Fruit fly (Drosophila melanogaster) whole organism, embryonic: ENCODE data around the gene ppk20.

Source experiments
- CG13296 ChIP-seq: fragments of 200-800 bp; sonication (Bioruptor generic); optimal IDR thresholded peaks from 3 replicates; lab custom pipeline; 2018; ENCODE audit warnings: missing biosample characterization, mild to moderate bottlenecking, missing genetic modification characterization
- CG1832 ChIP-seq: fragments of 200-800 bp; sonication (Bioruptor generic); optimal IDR thresholded peaks from 2 replicates; lab custom pipeline; 2017; ENCODE audit warnings: missing biosample characterization, mild to moderate bottlenecking, missing genetic modification characterization, inconsistent platforms
- CG18599 ChIP-seq: fragments of 200-800 bp; sonication (Bioruptor generic); optimal IDR thresholded peaks from 3 replicates; lab custom pipeline; 2017; ENCODE audit warnings: missing biosample characterization, missing genetic modification characterization, mild to moderate bottlenecking, moderate library complexity, missing genetic modification reagents
- CG2678 ChIP-seq: fragments of 200-800 bp; sonication (Bioruptor generic); optimal IDR thresholded peaks from 3 replicates; lab custom pipeline; 2019; ENCODE audit warnings: missing biosample characterization, mild to moderate bottlenecking, missing genetic modification characterization, moderate library complexity
- CG4282 ChIP-seq: fragments of 200-800 bp; sonication (Bioruptor generic); optimal IDR thresholded peaks from 2 replicates; lab custom pipeline; 2016; ENCODE audit warnings: missing biosample characterization, missing genetic modification characterization
- CG4360 ChIP-seq: fragments of 200-800 bp; sonication (Bioruptor generic); IDR thresholded peaks from 2 replicates; pipeline ENCODE4 v1.3.6; 2022; ENCODE audit warnings: missing biosample characterization, missing genetic modification characterization
- CG7271 ChIP-seq: fragments of 200-800 bp; sonication (Bioruptor generic); optimal IDR thresholded peaks from 2 replicates; lab custom pipeline; 2018; ENCODE audit warnings: missing biosample characterization, mild to moderate bottlenecking, missing genetic modification characterization, moderate library complexity
- CG7745 ChIP-seq: fragments of 200-800 bp; sonication (Bioruptor generic); optimal IDR thresholded peaks from 2 replicates; lab custom pipeline; 2018; ENCODE audit warnings: missing biosample characterization, mild to moderate bottlenecking, missing genetic modification characterization, moderate library complexity
- CG7839 ChIP-seq: fragments of 200-800 bp; sonication (Bioruptor generic); optimal IDR thresholded peaks from 3 replicates; lab custom pipeline; 2018; ENCODE audit warnings: missing biosample characterization, mild to moderate bottlenecking, missing genetic modification characterization, moderate library complexity
- CG8290 ChIP-seq, 3 experiments: fragments of 200-800 bp; sonication (Bioruptor generic); optimal IDR thresholded peaks; 2 replicates each; lab custom pipeline; 2016 to 2019; ENCODE audit warnings: missing biosample characterization in 3 of 3, missing genetic modification characterization in 3 of 3, mild to moderate bottlenecking in 2 of 3, moderate library complexity in 1 of 3
- CG9727 ChIP-seq: fragments of 200-800 bp; sonication (Bioruptor generic); optimal IDR thresholded peaks from 3 replicates; lab custom pipeline; 2017; ENCODE audit warnings: missing biosample characterization, mild to moderate bottlenecking, missing genetic modification characterization
- CG9797 ChIP-seq: fragments of 200-800 bp; sonication (Bioruptor generic); optimal IDR thresholded peaks from 3 replicates; lab custom pipeline; 2018; ENCODE audit warnings: missing biosample characterization, mild to moderate bottlenecking, missing genetic modification characterization
- CrebB ChIP-seq: fragments of 200-800 bp; sonication (Bioruptor generic); optimal IDR thresholded peaks from 3 replicates; lab custom pipeline; 2018; ENCODE audit warnings: missing biosample characterization, mild to moderate bottlenecking, missing genetic modification characterization
- D ChIP-seq, 2 experiments: fragments of 200-800 bp in 1 of 2; fragments of >200 bp in 1 of 2; sonication (Bioruptor generic) in 1 of 2; optimal IDR thresholded peaks; 2 replicates in 1 of 2; 3 replicates in 1 of 2; lab custom pipeline; 2017; ENCODE audit warnings: mild to moderate bottlenecking in 1 of 2, missing biosample characterization in 1 of 2, missing genetic modification characterization in 1 of 2, missing genetic modification reagents in 1 of 2
- D19B ChIP-seq: fragments of 200-800 bp; sonication (Bioruptor generic); optimal IDR thresholded peaks from 2 replicates; lab custom pipeline; 2017; ENCODE audit warnings: missing biosample characterization, mild to moderate bottlenecking, missing genetic modification characterization
- Dref ChIP-seq: fragments of 200-800 bp; sonication (Bioruptor generic); IDR thresholded peaks from 2 replicates; pipeline ENCODE4 v1.3.6; 2022; ENCODE audit warnings: missing biosample characterization, missing genetic modification characterization
- Drgx ChIP-seq: fragments of 200-800 bp; sonication (Bioruptor generic); IDR thresholded peaks from 2 replicates; pipeline ENCODE4 v1.3.6; 2022; ENCODE audit warnings: missing biosample characterization, missing genetic modification characterization
- Elba2 ChIP-seq: fragments of 200-800 bp; sonication (Bioruptor generic); optimal IDR thresholded peaks from 3 replicates; lab custom pipeline; 2016; ENCODE audit warnings: missing biosample characterization, missing genetic modification characterization
- GATAe ChIP-seq: fragments of 200-800 bp; sonication (Bioruptor generic); conservative IDR thresholded peaks from 2 replicates; pipeline ENCODE4 v1.3.6; 2022; ENCODE audit warnings: missing biosample characterization, missing genetic modification characterization
- Hmr ChIP-seq: fragments of 200-800 bp; sonication (Bioruptor generic); optimal IDR thresholded peaks from 3 replicates; lab custom pipeline; 2017; ENCODE audit warnings: mild to moderate bottlenecking, missing biosample characterization, missing genetic modification reagents, missing genetic modification characterization
- Hmx ChIP-seq: fragments of 200-800 bp; sonication (Bioruptor generic); optimal IDR thresholded peaks from 2 replicates; lab custom pipeline; 2016; ENCODE audit warnings: missing biosample characterization, missing genetic modification characterization
- Lim3 ChIP-seq: fragments of 200-800 bp; sonication (Bioruptor generic); IDR thresholded peaks from 2 replicates; pipeline ENCODE4 v1.3.6; 2022; ENCODE audit warnings: missing biosample characterization, missing genetic modification characterization
- Mes4 ChIP-seq: fragments of 200-800 bp; sonication (Bioruptor generic); optimal IDR thresholded peaks from 2 replicates; lab custom pipeline; 2016; ENCODE audit warnings: missing biosample characterization, missing genetic modification characterization
- Nf-YA ChIP-seq: fragments of 200-800 bp; sonication (Bioruptor generic); IDR thresholded peaks from 2 replicates; pipeline ENCODE4 v1.3.6; 2022; ENCODE audit warnings: missing biosample characterization, missing genetic modification characterization
- Oli ChIP-seq: fragments of 200-800 bp; sonication (Bioruptor generic); optimal IDR thresholded peaks from 2 replicates; lab custom pipeline; 2018; ENCODE audit warnings: missing biosample characterization, mild to moderate bottlenecking, missing genetic modification characterization, moderate library complexity
- Pdp1 ChIP-seq, 2 experiments: fragments of 200-800 bp; sonication (Bioruptor generic); optimal IDR thresholded peaks; 3 replicates each; lab custom pipeline; 2016; ENCODE audit warnings: missing biosample characterization in 2 of 2, missing genetic modification characterization in 2 of 2, mild to moderate bottlenecking in 1 of 2, moderate library complexity in 1 of 2
- Scr ChIP-seq: fragments of 200-800 bp; sonication (Bioruptor generic); IDR thresholded peaks from 2 replicates; pipeline ENCODE4 v1.3.6; 2022; ENCODE audit warnings: missing biosample characterization, missing genetic modification characterization; ENCODE audit not compliant: partially characterized antibody
- Sin3A ChIP-seq: fragments of >200 bp; optimal IDR thresholded peaks from 2 replicates; lab custom pipeline; 2018
- Sox100B ChIP-seq: fragments of 200-800 bp; sonication (Bioruptor generic); optimal IDR thresholded peaks from 3 replicates; lab custom pipeline; 2018; ENCODE audit warnings: missing biosample characterization, mild to moderate bottlenecking, missing genetic modification characterization
- TFAM ChIP-seq: fragments of 200-800 bp; sonication (Bioruptor generic); optimal IDR thresholded peaks from 2 replicates; lab custom pipeline; 2017; ENCODE audit warnings: missing biosample characterization, missing genetic modification characterization, inconsistent platforms
- chinmo ChIP-seq: fragments of 200-800 bp; sonication (Bioruptor generic); IDR thresholded peaks from 4 replicates; pipeline ENCODE4 v1.3.6; 2022; ENCODE audit warnings: missing biosample characterization, missing genetic modification characterization; ENCODE audit not compliant: partially characterized antibody
- croc ChIP-seq: fragments of 200-800 bp; sonication (Bioruptor generic); conservative IDR thresholded peaks from 3 replicates; pipeline ENCODE4 v1.3.6; 2022; ENCODE audit warnings: missing biosample characterization, missing genetic modification characterization
- dmrt11E ChIP-seq: fragments of 200-800 bp; sonication (Bioruptor generic); optimal IDR thresholded peaks from 3 replicates; lab custom pipeline; 2018; ENCODE audit warnings: missing biosample characterization, mild to moderate bottlenecking, missing genetic modification characterization, moderate library complexity
- fd64A ChIP-seq: fragments of 200-800 bp; sonication (Bioruptor generic); optimal IDR thresholded peaks from 3 replicates; lab custom pipeline; 2018; ENCODE audit warnings: missing biosample characterization, mild to moderate bottlenecking, missing genetic modification characterization
- fu2 ChIP-seq: fragments of 200-800 bp; sonication (Bioruptor generic); optimal IDR thresholded peaks from 2 replicates; lab custom pipeline; 2016; ENCODE audit warnings: missing biosample characterization, missing genetic modification characterization
- grau ChIP-seq: fragments of 200-800 bp; optimal IDR thresholded peaks from 3 replicates; lab custom pipeline; 2019; ENCODE audit warnings: missing biosample characterization, mild to moderate bottlenecking, missing genetic modification characterization, moderate library complexity
- ken ChIP-seq: fragments of 200-800 bp; sonication (Bioruptor generic); IDR thresholded peaks from 3 replicates; pipeline ENCODE4 v1.3.6; 2022; ENCODE audit warnings: missing biosample characterization, missing genetic modification characterization
- nom ChIP-seq: fragments of 200-800 bp; sonication (Bioruptor generic); optimal IDR thresholded peaks from 2 replicates; lab custom pipeline; 2017; ENCODE audit warnings: missing biosample characterization, missing genetic modification characterization, mild to moderate bottlenecking, moderate library complexity, missing genetic modification reagents
- pan ChIP-seq, 4 experiments: fragments of >200 bp in 3 of 4; fragments of 200-800 bp in 1 of 4; sonication (Bioruptor generic) in 1 of 4; optimal IDR thresholded peaks in 3 of 4; IDR thresholded peaks in 1 of 4; 2 replicates each; pipeline versions ENCODE4 v1.3.6 to Lab custom; 2017 to 2022; ENCODE audit warnings: missing biosample characterization in 2 of 4, missing genetic modification characterization in 2 of 4, mixed read lengths in 1 of 4
- rib ChIP-seq: fragments of 200-800 bp; sonication (Bioruptor generic); IDR thresholded peaks from 2 replicates; pipeline ENCODE4 v1.3.6; 2022; ENCODE audit warnings: missing biosample characterization, missing genetic modification characterization
- sens ChIP-seq: fragments of 200-800 bp; sonication (Bioruptor generic); peaks from one replicate; lab custom pipeline; 2016; ENCODE audit warnings: missing biosample characterization, missing genetic modification characterization
- sisA ChIP-seq: fragments of 200-800 bp; sonication (Bioruptor generic); IDR thresholded peaks from 2 replicates; pipeline ENCODE4 v1.3.6; 2022; ENCODE audit warnings: missing biosample characterization, missing genetic modification characterization
- sna ChIP-seq: fragments of 200-800 bp; sonication (Bioruptor generic); IDR thresholded peaks from 2 replicates; pipeline ENCODE4 v1.3.6; 2022; ENCODE audit warnings: missing biosample characterization, missing genetic modification characterization; ENCODE audit not compliant: partially characterized antibody
- sug ChIP-seq: fragments of 200-800 bp; optimal IDR thresholded peaks from 2 replicates; lab custom pipeline; 2019; ENCODE audit warnings: missing biosample characterization, mild to moderate bottlenecking, missing genetic modification characterization, moderate library complexity
- tap ChIP-seq: fragments of 200-800 bp; optimal IDR thresholded peaks from 3 replicates; lab custom pipeline; 2019; ENCODE audit warnings: missing biosample characterization, mild to moderate bottlenecking, missing genetic modification characterization, moderate library complexity
- trem ChIP-seq: fragments of 200-800 bp; optimal IDR thresholded peaks from 3 replicates; lab custom pipeline; 2019; ENCODE audit warnings: missing biosample characterization, mild to moderate bottlenecking, missing genetic modification characterization, moderate library complexity
- vvl ChIP-seq: fragments of 200-800 bp; sonication (Bioruptor generic); IDR thresholded peaks from 2 replicates; pipeline ENCODE4 v1.3.6; 2022; ENCODE audit warnings: missing biosample characterization, missing genetic modification characterization

The ppk20 gene

dm6 chr3R:29620712-29621479 is 47.8 kb downstream of the ppk20 start (continued):
- no peak for TF ChIP-seq fu2 (GFP tag; lab: Kevin White, UChicago)
- no peak for TF ChIP-seq Hmx (GFP tag; lab: Kevin White, UChicago)
- TF ChIP-seq ken = no peak
- no peak for TF ChIP-seq Elba2
- TF ChIP-seq CG7271 (tag; lab: Kevin White, UChicago) = no peak
- TF ChIP-seq D19B (GFP tag; lab: Kevin White, UChicago) = no peak
- TF ChIP-seq Sin3A (lab: Kevin White, UChicago) = no peak
- peak; percentile 67 for TF ChIP-seq grau (tag; lab: Kevin White, UChicago)
- TF ChIP-seq CrebB (tag; lab: Kevin White, UChicago) = no peak
- no peak for TF ChIP-seq CG4360 (GFP tag; lab: Robert Waterston, UW)
- TF ChIP-seq croc (GFP tag; lab: Robert Waterston, UW) = no peak
- TF ChIP-seq Sox100B (GFP tag; lab: Kevin White, UChicago) = no peak
- 0 out of 2 replicates have a peak, but pooled peaks have one; percentile 11 for TF ChIP-seq Drgx (GFP tag; lab: Robert Waterston, UW)
- TF ChIP-seq vvl (GFP tag; lab: Robert Waterston, UW) = no peak
- TF ChIP-seq Hmr (GFP tag; lab: Kevin White, UChicago) = no peak
- TF ChIP-seq CG9797 (GFP tag; lab: Kevin White, UChicago) = no peak
- TF ChIP-seq Pdp1 (GFP tag; optimal IDR thresholded peaks at IDR 0.05; lab: Kevin White, UChicago) = peak in 1 of 2 experiments; percentile 79
- no peak for TF ChIP-seq CG8290 (GFP tag; optimal IDR thresholded peaks at IDR 0.05; lab: Kevin White, UChicago)
- peak in 1 of 2 experiments; percentile 22 for TF ChIP-seq CG8290 (tag; optimal IDR thresholded peaks at IDR 0.05; lab: Kevin White, UChicago)
- peak; percentile 17 for TF ChIP-seq CG18599 (GFP tag; lab: Kevin White, UChicago)
- no peak for TF ChIP-seq pan (optimal IDR thresholded peaks at IDR 0.05; lab: Kevin White, UChicago)
- no peak for TF ChIP-seq pan (GFP tag; optimal IDR thresholded peaks at IDR 0.05 in 1 of 2, IDR thresholded peaks at IDR 0.05 in 1 of 2)
- TF ChIP-seq CG7839 (tag; lab: Kevin White, UChicago) = peak; percentile 12
- no peak for TF ChIP-seq sisA
- peak; percentile 51 for TF ChIP-seq CG13296
- no peak for TF ChIP-seq D (optimal IDR thresholded peaks at IDR 0.05; lab: Kevin White, UChicago)
- TF ChIP-seq D (GFP tag; optimal IDR thresholded peaks at IDR 0.05; lab: Kevin White, UChicago) = no peak
- no peak for TF ChIP-seq Scr (GFP tag; lab: Robert Waterston, UW)
- no peak for TF ChIP-seq trem (tag; lab: Kevin White, UChicago)
- peak; percentile 23 for TF ChIP-seq CG2678
- TF ChIP-seq Lim3 (GFP tag; lab: Robert Waterston, UW) = 0 out of 2 replicates have a peak, but pooled peaks have one; percentile 20
- TF ChIP-seq rib (GFP tag; lab: Robert Waterston, UW) = peak; percentile 61; the same call in 1 of the 2 replicates
- TF ChIP-seq CG1832 (GFP tag; lab: Kevin White, UChicago) = no peak
- TF ChIP-seq sna = no peak
- TF ChIP-seq fd64A (GFP tag; lab: Kevin White, UChicago) = no peak
- TF ChIP-seq chinmo (GFP tag; lab: Robert Waterston, UW) = peak; percentile 77; the same call in 1 of the 4 replicates
- TF ChIP-seq nom = no peak
- no peak for TF ChIP-seq Nf-YA (GFP tag; lab: Robert Waterston, UW)
- peak; percentile 87 for TF ChIP-seq GATAe (GFP tag; lab: Robert Waterston, UW)
- no peak for TF ChIP-seq Oli (tag; lab: Kevin White, UChicago)
- no peak for TF ChIP-seq tap
- no peak for TF ChIP-seq CG9727 (GFP tag; lab: Kevin White, UChicago)
- no peak for TF ChIP-seq Dref (GFP tag; lab: Robert Waterston, UW)
- no peak for TF ChIP-seq CG7745 (tag; lab: Kevin White, UChicago)
- TF ChIP-seq sens (GFP tag; lab: Kevin White, UChicago) = peak; percentile 72
- peak; percentile 71 for TF ChIP-seq sug (tag; lab: Kevin White, UChicago)
- TF ChIP-seq TFAM (GFP tag; lab: Kevin White, UChicago) = no peak
- TF ChIP-seq dmrt11E (tag; lab: Kevin White, UChicago) = no peak
- TF ChIP-seq Mes4 = no peak
- TF ChIP-seq CG4282 (GFP tag; lab: Kevin White, UChicago) = no peak
